Worm (Caenorhabditis elegans) whole organism, L4 larva: ENCODE data around the gene F25B3.5.

Source experiments
- D1046.2 ChIP-seq: fragments of 200-800 bp; sonication (Bioruptor generic); IDR thresholded peaks from 2 replicates; pipeline ENCODE4 v1.3.6; 2022; ENCODE audit warnings: missing genetic modification characterization, missing compliant biosample characterization
- F10B5.3 ChIP-seq: sonication (generic microtip); optimal IDR thresholded peaks from 2 replicates; lab custom pipeline; 2016; ENCODE audit warnings: mild to moderate bottlenecking, missing genetic modification characterization, missing compliant biosample characterization
- F37D6.2 ChIP-seq: sonication (generic microtip); optimal IDR thresholded peaks from 2 replicates; lab custom pipeline; 2016; ENCODE audit warnings: mild to moderate bottlenecking, missing genetic modification characterization, missing compliant biosample characterization
- T20F7.1 ChIP-seq: fragments of 200-800 bp; sonication (Bioruptor generic); optimal IDR thresholded peaks from 2 replicates; lab custom pipeline; 2018; ENCODE audit warnings: mild to moderate bottlenecking, missing genetic modification characterization, missing compliant biosample characterization
- Y48G9A.11 ChIP-seq: fragments of 200-800 bp; sonication (Bioruptor generic); IDR thresholded peaks from 2 replicates; pipeline ENCODE4 v1.3.6; 2022; ENCODE audit warnings: missing genetic modification reagents, missing genetic modification characterization, missing compliant biosample characterization
- Y75B8A.6 ChIP-seq: fragments of 200-800 bp; sonication (Bioruptor generic); IDR thresholded peaks from 2 replicates; pipeline ENCODE4 v1.3.6; 2022; ENCODE audit warnings: missing genetic modification reagents, missing genetic modification characterization, missing compliant biosample characterization
- ZK337.2 ChIP-seq: fragments of 200-800 bp; sonication (Bioruptor generic); IDR thresholded peaks from 2 replicates; pipeline ENCODE4 v1.3.6; 2022; ENCODE audit warnings: missing genetic modification reagents, missing genetic modification characterization, missing compliant biosample characterization
- ZK546.5 ChIP-seq, 2 experiments: sonication (generic microtip); optimal IDR thresholded peaks; 2 replicates each; lab custom pipeline; 2017; ENCODE audit warnings: missing biosample characterization in 2 of 2, missing genetic modification characterization in 2 of 2
- aha-1 ChIP-seq: fragments of 150-350 bp; peaks from one replicate; lab custom pipeline; 2014; ENCODE audit warnings: missing biosample characterization, missing genetic modification characterization
- ceh-28 ChIP-seq: fragments of 150-350 bp; optimal IDR thresholded peaks from 2 replicates; lab custom pipeline; 2014; ENCODE audit warnings: missing biosample characterization, missing genetic modification reagents, missing genetic modification characterization
- ceh-44 ChIP-seq: fragments of 200-800 bp; sonication (Bioruptor generic); IDR thresholded peaks from 2 replicates; pipeline ENCODE4 v1.3.6; 2022; ENCODE audit warnings: missing genetic modification reagents, missing genetic modification characterization, missing compliant biosample characterization
- daf-16 ChIP-seq, 3 experiments: sonication (generic microtip); optimal IDR thresholded peaks; 2 replicates each; lab custom pipeline; 2016 to 2017; ENCODE audit warnings: missing genetic modification characterization in 3 of 3, missing genetic modification reagents in 3 of 3, mild to moderate bottlenecking in 2 of 3, missing compliant biosample characterization in 2 of 3, missing biosample characterization in 1 of 3, moderate library complexity in 1 of 3
- dmd-8 ChIP-seq: fragments of 200-800 bp; sonication (Bioruptor generic); IDR thresholded peaks from 2 replicates; pipeline ENCODE4 v1.3.6; 2022; ENCODE audit warnings: missing genetic modification characterization, missing compliant biosample characterization
- dmd-9 ChIP-seq: fragments of 200-800 bp; sonication (Bioruptor generic); IDR thresholded peaks from 2 replicates; pipeline ENCODE4 v1.3.6; 2022; ENCODE audit warnings: missing genetic modification reagents, missing genetic modification characterization, missing compliant biosample characterization
- dpl-1 ChIP-seq: fragments of 150-350 bp; optimal IDR thresholded peaks from 2 replicates; lab custom pipeline; 2014; ENCODE audit warnings: missing biosample characterization, missing genetic modification reagents, missing genetic modification characterization
- egl-27 ChIP-seq: sonication (generic microtip); optimal IDR thresholded peaks from 3 replicates; lab custom pipeline; 2017; ENCODE audit warnings: missing biosample characterization, missing genetic modification reagents, missing genetic modification characterization
- fos-1 ChIP-seq: fragments of 150-350 bp; optimal IDR thresholded peaks from 2 replicates; lab custom pipeline; 2014; ENCODE audit warnings: missing biosample characterization, missing genetic modification characterization
- hif-1 ChIP-seq, 2 experiments: sonication (generic microtip); optimal IDR thresholded peaks; 2 replicates each; lab custom pipeline; 2016 to 2017; ENCODE audit warnings: missing compliant biosample characterization in 2 of 2, missing genetic modification characterization in 2 of 2, missing genetic modification reagents in 2 of 2, missing genotype in 2 of 2, mild to moderate bottlenecking in 1 of 2
- hlh-30 ChIP-seq: sonication (generic microtip); optimal IDR thresholded peaks from 2 replicates; lab custom pipeline; 2017; ENCODE audit warnings: antibody characterized with exemption, mild to moderate bottlenecking, missing genetic modification characterization, missing compliant biosample characterization; ENCODE audit not compliant: insufficient read depth
- hmg-1.1 ChIP-seq: fragments of 200-800 bp; sonication (Bioruptor generic); IDR thresholded peaks from 2 replicates; pipeline ENCODE4 v1.3.6; 2022; ENCODE audit warnings: missing genetic modification reagents, missing genetic modification characterization, missing compliant biosample characterization
- jun-1 ChIP-seq: fragments of 150-350 bp; optimal IDR thresholded peaks from 2 replicates; lab custom pipeline; 2014; ENCODE audit warnings: missing biosample characterization, missing genetic modification reagents, missing genetic modification characterization
- lin-1 ChIP-seq: fragments of 200-800 bp; sonication (Bioruptor generic); IDR thresholded peaks from 2 replicates; pipeline ENCODE4 v1.3.6; 2022; ENCODE audit warnings: missing genetic modification reagents, missing genetic modification characterization, missing compliant biosample characterization
- lin-13 ChIP-seq: fragments of 150-350 bp; optimal IDR thresholded peaks from 2 replicates; lab custom pipeline; 2014; ENCODE audit warnings: missing biosample characterization, missing genetic modification reagents, missing genetic modification characterization
- lin-29 ChIP-seq: fragments of 200-800 bp; sonication (Bioruptor generic); IDR thresholded peaks from 2 replicates; pipeline ENCODE4 v1.3.6; 2022; ENCODE audit warnings: missing genetic modification reagents, missing genetic modification characterization, missing compliant biosample characterization
- lin-38 ChIP-seq: fragments of 200-800 bp; sonication (Bioruptor generic); IDR thresholded peaks from 2 replicates; pipeline ENCODE4 v1.3.6; 2022; ENCODE audit warnings: missing genetic modification reagents, missing genetic modification characterization, missing compliant biosample characterization
- lin-39 ChIP-seq: fragments of 150-350 bp; optimal IDR thresholded peaks from 2 replicates; lab custom pipeline; 2014; ENCODE audit warnings: missing biosample characterization, missing genetic modification reagents, missing genetic modification characterization
- lir-3 ChIP-seq: sonication (generic microtip); optimal IDR thresholded peaks from 2 replicates; lab custom pipeline; 2016; ENCODE audit warnings: mild to moderate bottlenecking, missing genetic modification characterization, missing compliant biosample characterization
- mdl-1 ChIP-seq, 2 experiments: fragments of 150-350 bp in 1 of 2; sonication (generic microtip) in 1 of 2; optimal IDR thresholded peaks; 2 replicates each; lab custom pipeline; 2014 to 2017; ENCODE audit warnings: missing biosample characterization in 2 of 2, missing genetic modification characterization in 2 of 2
- mep-1 ChIP-seq: fragments of 150-350 bp; sonication (generic microtip); optimal IDR thresholded peaks from 3 replicates; lab custom pipeline; 2014; ENCODE audit warnings: missing biosample characterization, missing genetic modification characterization
- mxl-3 ChIP-seq: fragments of 200-800 bp; sonication (Bioruptor generic); optimal IDR thresholded peaks from 2 replicates; lab custom pipeline; 2018; ENCODE audit warnings: mild to moderate bottlenecking, missing genetic modification characterization, missing compliant biosample characterization
- nhr-102 ChIP-seq: sonication (generic microtip); optimal IDR thresholded peaks from 2 replicates; lab custom pipeline; 2016; ENCODE audit warnings: mild to moderate bottlenecking, missing genetic modification characterization, moderate library complexity, missing compliant biosample characterization
- nhr-111 ChIP-seq: fragments of 200-800 bp; sonication (Bioruptor generic); optimal IDR thresholded peaks from 2 replicates; lab custom pipeline; 2018; ENCODE audit warnings: mild to moderate bottlenecking, missing genetic modification characterization, missing compliant biosample characterization
- nhr-237 ChIP-seq: sonication (generic microtip); optimal IDR thresholded peaks from 2 replicates; lab custom pipeline; 2017; ENCODE audit warnings: missing biosample characterization, missing genetic modification characterization
- nhr-28 ChIP-seq: fragments of 150-350 bp; optimal IDR thresholded peaks from 2 replicates; lab custom pipeline; 2014; ENCODE audit warnings: missing biosample characterization, missing genetic modification characterization
- nhr-41 ChIP-seq: fragments of 200-800 bp; sonication (Bioruptor generic); IDR thresholded peaks from 2 replicates; pipeline ENCODE4 v1.3.6; 2022; ENCODE audit warnings: missing genetic modification reagents, missing genetic modification characterization, missing compliant biosample characterization
- nhr-48 ChIP-seq: sonication (generic microtip); optimal IDR thresholded peaks from 2 replicates; lab custom pipeline; 2016; ENCODE audit warnings: mild to moderate bottlenecking, missing genetic modification characterization, missing compliant biosample characterization
- nhr-6 ChIP-seq: fragments of 150-350 bp; optimal IDR thresholded peaks from 2 replicates; lab custom pipeline; 2014; ENCODE audit warnings: missing biosample characterization, missing genetic modification characterization
- nhr-76 ChIP-seq: fragments of 150-350 bp; optimal IDR thresholded peaks from 2 replicates; lab custom pipeline; 2014; ENCODE audit warnings: missing biosample characterization, missing genetic modification characterization
- pha-4 ChIP-seq, 2 experiments: fragments of 150-350 bp in 1 of 2; fragments of 200-800 bp in 1 of 2; sonication (Bioruptor generic) in 1 of 2; IDR thresholded peaks in 1 of 2; optimal IDR thresholded peaks in 1 of 2; 2 replicates each; pipeline versions ENCODE4 v1.3.6 to Lab custom; 2014 to 2022; ENCODE audit warnings: missing genetic modification characterization in 2 of 2, missing genetic modification reagents in 2 of 2, missing biosample characterization in 1 of 2, missing compliant biosample characterization in 1 of 2
- pqm-1 ChIP-seq: sonication (generic microtip); optimal IDR thresholded peaks from 2 replicates; lab custom pipeline; 2017; ENCODE audit warnings: missing biosample characterization, missing genetic modification characterization
- saeg-2 ChIP-seq: fragments of 200-800 bp; sonication (Bioruptor generic); IDR thresholded peaks from 2 replicates; pipeline ENCODE4 v1.3.6; 2022; ENCODE audit warnings: missing genetic modification reagents, missing genetic modification characterization, missing compliant biosample characterization
- sdz-12 ChIP-seq: fragments of 200-800 bp; sonication (Bioruptor generic); optimal IDR thresholded peaks from 2 replicates; lab custom pipeline; 2018; ENCODE audit warnings: mild to moderate bottlenecking, missing genetic modification characterization, missing compliant biosample characterization
- set-16 ChIP-seq: fragments of 200-800 bp; sonication (Bioruptor generic); IDR thresholded peaks from 2 replicates; pipeline ENCODE4 v1.3.6; 2022; ENCODE audit warnings: missing genetic modification reagents, missing genetic modification characterization, missing compliant biosample characterization
- skn-1 ChIP-seq: fragments of 150-350 bp; optimal IDR thresholded peaks from 2 replicates; lab custom pipeline; 2014; ENCODE audit warnings: missing biosample characterization, missing genetic modification characterization
- snpc-1.2 ChIP-seq: fragments of 200-800 bp; sonication (Bioruptor generic); IDR thresholded peaks from 2 replicates; pipeline ENCODE4 v1.3.6; 2022; ENCODE audit warnings: missing genetic modification reagents, missing genetic modification characterization, missing compliant biosample characterization
- unc-62 ChIP-seq, 3 experiments: fragments of 150-350 bp in 1 of 3; sonication (generic microtip); optimal IDR thresholded peaks in 2 of 3; peaks in 1 of 3; 1 replicate in 1 of 3; 2 replicates in 2 of 3; lab custom pipeline; 2014 to 2017; ENCODE audit warnings: missing biosample characterization in 3 of 3, missing genetic modification characterization in 3 of 3, missing genetic modification reagents in 3 of 3, missing genotype in 1 of 3
- vab-7 ChIP-seq: fragments of 200-800 bp; sonication (Bioruptor generic); IDR thresholded peaks from 2 replicates; pipeline ENCODE4 v1.3.6; 2022; ENCODE audit warnings: missing genetic modification reagents, missing genetic modification characterization, missing compliant biosample characterization
- zfp-2 ChIP-seq: sonication (generic microtip); optimal IDR thresholded peaks from 2 replicates; lab custom pipeline; 2016; ENCODE audit warnings: mild to moderate bottlenecking, missing genetic modification characterization, missing compliant biosample characterization
- zip-2 ChIP-seq: fragments of 150-350 bp; optimal IDR thresholded peaks from 2 replicates; lab custom pipeline; 2014; ENCODE audit warnings: missing biosample characterization, missing genetic modification characterization
- ztf-11 ChIP-seq: fragments of 150-350 bp; optimal IDR thresholded peaks from 2 replicates; lab custom pipeline; 2014; ENCODE audit warnings: missing biosample characterization, missing genetic modification characterization

Gene F25B3.5

DNA sequence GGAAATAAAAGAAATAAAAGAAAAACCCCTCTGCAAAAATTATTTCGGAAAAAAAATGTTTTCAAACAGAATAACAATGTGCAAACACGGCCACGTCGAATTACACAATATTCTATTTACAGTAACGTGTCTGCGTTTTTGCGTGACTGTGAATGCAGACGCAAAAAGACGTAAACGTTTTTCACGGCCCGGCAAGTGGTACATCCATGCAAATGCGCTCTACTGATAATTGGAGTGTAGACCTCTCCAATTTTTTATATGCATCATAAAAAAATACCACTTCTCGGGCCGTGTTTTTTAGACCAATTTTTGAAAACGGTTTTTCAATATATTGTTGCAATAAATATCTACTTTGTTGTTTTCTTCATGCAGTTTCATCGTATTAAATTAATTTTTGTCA is 20.6 kb downstream of the F25B3.5 start, which contains the start of gene nstp-10 (continued):
- TF ChIP-seq nhr-237 (tag; lab: Kevin White, UChicago) (no peak), zip-2 (tag; lab: Kevin White, UChicago) (no peak), hif-1 (tag; optimal IDR thresholded peaks at IDR 0.05; lab: Kevin White, UChicago) (no peak), saeg-2 (GFP tag; lab: Robert Waterston, UW) (no peak), hmg-1.1 (no peak), daf-16 (GFP tag; optimal IDR thresholded peaks at IDR 0.05; lab: Kevin White, UChicago) (no peak), daf-16 (tag; optimal IDR thresholded peaks at IDR 0.05; lab: Kevin White, UChicago) (peak; percentile 7), skn-1 (no peak), nhr-28 (tag; lab: Kevin White, UChicago) (no peak), ceh-28 (tag; lab: Kevin White, UChicago) (no peak), set-16 (GFP tag; lab: Robert Waterston, UW) (no peak), lin-13 (peak; percentile 34), ceh-44 (GFP tag; lab: Robert Waterston, UW) (peak; percentile 91), zfp-2 (tag; lab: Kevin White, UChicago) (no peak), lin-39 (tag; lab: Kevin White, UChicago) (no peak), lin-38 (GFP tag; lab: Robert Waterston, UW) (peak; percentile 98), aha-1 (tag; lab: Kevin White, UChicago) (peak; percentile 94), egl-27 (tag; lab: Kevin White, UChicago) (no peak), nhr-111 (GFP tag; lab: Kevin White, UChicago) (no peak), T20F7.1 (GFP tag; lab: Kevin White, UChicago) (peak; percentile 54), lin-1 (GFP tag; lab: Robert Waterston, UW) (no peak), ZK337.2 (GFP tag; lab: Robert Waterston, UW) (peak; percentile 44; the same call in 1 of the 2 replicates), lir-3 (no peak), nhr-41 (no peak), pha-4 (GFP tag; IDR thresholded peaks at IDR 0.05; lab: Robert Waterston, UW) (no peak), pha-4 (tag; optimal IDR thresholded peaks at IDR 0.05; lab: Kevin White, UChicago) (peak; percentile 8), mep-1 (tag; lab: Kevin White, UChicago) (peak; percentile 40), fos-1 (no peak), vab-7 (GFP tag; lab: Robert Waterston, UW) (0 out of 2 replicates have a peak, but pooled peaks have one; percentile 10), snpc-1.2 (peak; percentile 84), jun-1 (tag; lab: Kevin White, UChicago) (no peak), dpl-1 (GFP tag; lab: Kevin White, UChicago) (peak; percentile 42), hlh-30 (tag; lab: Kevin White, UChicago) (no peak), dmd-8 (GFP tag; lab: Robert Waterston, UW) (no peak), D1046.2 (no peak), nhr-6 (tag; lab: Kevin White, UChicago) (no peak), nhr-102 (tag; lab: Kevin White, UChicago) (no peak)

DNA sequence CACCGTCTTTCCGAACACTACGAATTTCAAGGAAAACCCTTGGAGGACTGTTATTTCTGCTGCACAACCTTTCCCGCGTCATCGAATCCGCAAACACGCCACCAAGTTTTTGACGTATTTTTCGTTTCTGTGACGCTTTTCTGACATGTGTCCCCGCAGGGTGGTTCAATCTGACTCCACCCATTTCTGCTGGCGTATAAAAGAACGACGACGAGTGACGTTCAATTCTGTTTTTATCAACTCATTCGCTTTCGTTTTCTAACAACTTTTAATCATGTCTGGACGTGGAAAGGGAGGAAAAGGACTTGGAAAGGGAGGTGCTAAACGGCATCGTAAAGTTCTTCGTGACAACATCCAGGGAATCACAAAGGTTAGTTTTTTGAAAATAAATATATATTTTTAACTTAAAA is 23.2 kb downstream of the F25B3.5 start, which contains the start of gene his-37:
TSS of gene his-37 (plus strand) at position 246 of the 410 bp plus-strand sequence.
- peak; percentile 78 for TF ChIP-seq skn-1
- TF ChIP-seq lin-29 (GFP tag; lab: Robert Waterston, UW) = peak; percentile 95
- 0 out of 2 replicates have a peak, but pooled peaks have one; percentile 8 for TF ChIP-seq Y48G9A.11 (GFP tag; lab: Robert Waterston, UW)
- peak; percentile 85 for TF ChIP-seq nhr-76
- peak; percentile 74 to 97 for TF ChIP-seq mdl-1 (tag; optimal IDR thresholded peaks at IDR 0.05; lab: Kevin White, UChicago)
- peak; percentile 95 for TF ChIP-seq dmd-9 (GFP tag; lab: Robert Waterston, UW)
- peak; percentile 59 for TF ChIP-seq ceh-28 (tag; lab: Kevin White, UChicago)
- peak; percentile 91 for TF ChIP-seq F10B5.3 (tag; lab: Kevin White, UChicago)
- no peak for TF ChIP-seq ztf-11 (tag; lab: Kevin White, UChicago)
- peak; percentile 96 for TF ChIP-seq nhr-48 (tag; lab: Kevin White, UChicago)
- peak; percentile 91; the same call in 1 of the 2 replicates for TF ChIP-seq D1046.2
- peak in 1 of 2 experiments; percentile 79 for TF ChIP-seq ZK546.5 (tag; optimal IDR thresholded peaks at IDR 0.05; lab: Kevin White, UChicago)
- TF ChIP-seq pqm-1 (tag; lab: Kevin White, UChicago) = peak; percentile 91
- TF ChIP-seq mxl-3 (GFP tag; lab: Kevin White, UChicago) = peak; percentile 99
- TF ChIP-seq sdz-12 = no peak
- peak; percentile 46 to 100 for TF ChIP-seq unc-62 (GFP tag; optimal IDR thresholded peaks at IDR 0.05 in 1 of 2; lab: Kevin White, UChicago)
- no peak for TF ChIP-seq unc-62 (tag; optimal IDR thresholded peaks at IDR 0.05; lab: Kevin White, UChicago)
- TF ChIP-seq Y75B8A.6 (GFP tag; lab: Robert Waterston, UW) = peak; percentile 64; the same call in 1 of the 2 replicates
- peak; percentile 96 for TF ChIP-seq T20F7.1 (GFP tag; lab: Kevin White, UChicago)
- TF ChIP-seq nhr-237 (tag; lab: Kevin White, UChicago) = peak; percentile 82
- peak; percentile 97 for TF ChIP-seq F37D6.2 (tag; lab: Kevin White, UChicago)
